Fruit fly (Drosophila melanogaster): ENCODE results near the gene AP-2mu.

AP-2mu gene

DNA sequence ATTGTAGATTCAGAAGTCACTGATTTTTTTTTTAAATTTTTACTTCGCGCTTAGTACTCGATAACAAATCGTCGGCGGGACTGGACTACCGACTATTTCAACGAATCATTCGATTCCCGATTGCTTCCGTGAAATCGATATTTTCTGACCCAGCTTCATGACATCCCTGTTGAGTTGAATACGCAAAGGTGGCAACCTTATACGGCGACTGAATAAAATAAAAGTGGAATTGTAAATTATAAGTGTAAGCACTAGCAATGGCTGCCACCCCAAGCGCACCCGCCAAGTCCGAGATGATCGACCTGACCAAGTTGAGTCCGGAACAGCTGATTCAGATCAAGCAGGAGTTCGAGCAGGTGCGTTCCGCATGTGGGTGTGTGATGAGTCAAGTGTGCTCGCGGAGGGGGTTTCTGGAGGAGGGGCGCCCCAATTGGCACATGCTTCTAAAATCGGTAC, 24.8 kb downstream of the AP-2mu start, which contains the start of gene Pfdn5:
Gene Pfdn5, plus strand, starts transcription at position 3 of the 456 bp plus-strand sequence.
- TF ChIP-seq usp (GFP tag; optimal IDR thresholded peaks at IDR 0.05) (no peak), pan (optimal IDR thresholded peaks at IDR 0.05) (no peak), CG8478 (optimal IDR thresholded peaks at IDR 0.05) (no peak), EcR (GFP tag; optimal IDR thresholded peaks at IDR 0.05) (no peak), psq (optimal IDR thresholded peaks at IDR 0.05) (no peak), Dll (optimal IDR thresholded peaks at IDR 0.05) (no peak)

DNA sequence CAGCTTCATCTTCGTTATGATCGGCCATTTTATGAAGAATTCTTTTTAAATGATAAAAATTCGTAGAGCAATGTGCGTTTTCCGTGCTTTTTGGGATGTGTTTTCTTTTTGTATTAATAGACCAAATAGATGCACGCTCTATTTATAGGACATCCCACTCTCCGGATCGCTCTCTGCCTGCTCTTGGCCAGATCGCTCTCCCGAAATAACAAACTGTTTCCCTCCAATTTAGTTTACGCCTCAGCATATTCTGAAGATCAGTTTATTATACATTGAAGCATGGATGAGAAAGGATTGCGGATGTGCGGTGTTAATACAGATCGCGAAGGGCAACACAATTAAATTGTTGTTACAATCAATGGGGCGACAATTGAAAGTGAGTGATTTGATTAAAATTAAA, 26.6 kb downstream of the AP-2mu start, which contains the start of gene CG5376:
Gene CG5376, minus strand, starts transcription at position 101 of the 400 bp plus-strand sequence.
- TF ChIP-seq usp (GFP tag; optimal IDR thresholded peaks at IDR 0.05): no peak
- no peak for TF ChIP-seq psq (optimal IDR thresholded peaks at IDR 0.05)
- no peak for TF ChIP-seq Dll (optimal IDR thresholded peaks at IDR 0.05)
- no peak for TF ChIP-seq CG8478 (optimal IDR thresholded peaks at IDR 0.05)
- TF ChIP-seq EcR (GFP tag; optimal IDR thresholded peaks at IDR 0.05): no peak
- TF ChIP-seq pan (optimal IDR thresholded peaks at IDR 0.05): no peak

DNA sequence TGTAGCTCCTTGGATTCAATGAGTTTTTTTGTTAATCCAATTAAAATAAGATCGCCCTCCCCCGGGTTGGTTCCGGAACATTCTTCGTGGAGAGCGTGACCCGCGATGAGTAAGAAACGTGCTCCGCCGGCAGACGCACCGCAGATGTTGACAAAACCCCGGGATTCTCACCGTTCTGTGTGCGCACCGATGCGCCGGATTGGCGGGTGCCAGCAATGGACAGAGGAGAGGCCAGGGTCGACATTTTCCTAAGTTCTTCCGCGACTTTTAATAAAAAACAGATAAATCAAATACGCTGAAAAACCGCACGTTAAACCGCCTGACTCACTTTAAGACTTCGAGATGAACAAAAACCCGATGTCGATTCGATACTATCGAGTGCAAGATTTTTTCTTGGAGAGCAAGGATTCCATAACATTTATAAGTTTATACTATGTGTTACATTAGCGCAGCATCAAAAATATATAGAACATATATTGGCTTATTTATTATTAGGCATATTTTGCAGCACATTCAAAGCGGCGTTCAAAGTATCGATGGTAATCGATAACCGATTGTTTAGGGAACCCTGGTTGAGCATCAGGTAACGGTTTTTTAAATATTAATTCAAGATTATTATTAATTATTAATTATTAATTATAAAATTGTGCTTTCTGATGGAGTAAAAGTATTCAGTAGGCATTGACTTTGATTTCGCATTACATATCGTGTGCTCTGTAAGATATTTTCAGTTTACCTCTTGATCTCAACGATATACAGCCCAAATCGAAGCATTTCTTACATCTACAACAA, 29.0 kb downstream of the AP-2mu start, which contains the start of the genes CCT1 and tHMG1:
Gene CCT1, minus strand, starts transcription at position 352 of the 792 bp plus-strand sequence.
Gene tHMG1, plus strand, starts transcription at position 742 of the 792 bp plus-strand sequence.
- TF ChIP-seq psq (optimal IDR thresholded peaks at IDR 0.05) (no peak), pan (optimal IDR thresholded peaks at IDR 0.05) (no peak), usp (GFP tag; optimal IDR thresholded peaks at IDR 0.05) (no peak), Dll (optimal IDR thresholded peaks at IDR 0.05) (no peak), CG8478 (optimal IDR thresholded peaks at IDR 0.05) (no peak), EcR (GFP tag; optimal IDR thresholded peaks at IDR 0.05) (no peak)

DNA sequence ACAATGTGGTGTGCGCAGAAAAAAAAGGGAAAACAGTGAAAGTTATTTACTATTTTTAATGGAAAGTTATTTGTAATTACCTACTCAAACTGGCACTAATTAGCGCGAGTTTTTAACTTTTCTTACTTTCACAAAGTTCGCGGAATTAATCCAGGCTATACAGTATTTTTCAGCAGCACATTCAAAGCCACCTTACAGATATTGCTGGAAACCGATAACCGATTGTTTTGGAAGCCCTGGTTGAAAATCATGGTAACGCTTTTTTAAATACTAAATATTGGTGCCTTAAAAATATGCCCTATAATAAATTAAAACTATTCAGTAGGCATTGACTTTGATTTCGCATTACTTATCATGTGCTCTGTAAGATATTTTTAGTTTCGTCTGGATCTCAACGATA, 30.5 kb downstream of the AP-2mu start, which contains the start of gene tHMG2:
Gene tHMG2, plus strand, starts transcription at position 187 of the 400 bp plus-strand sequence.
- no peak for TF ChIP-seq EcR (GFP tag; optimal IDR thresholded peaks at IDR 0.05)
- TF ChIP-seq psq (optimal IDR thresholded peaks at IDR 0.05): no peak
- TF ChIP-seq Dll (optimal IDR thresholded peaks at IDR 0.05): no peak
- no peak for TF ChIP-seq usp (GFP tag; optimal IDR thresholded peaks at IDR 0.05)
- TF ChIP-seq CG8478 (optimal IDR thresholded peaks at IDR 0.05): no peak
- no peak for TF ChIP-seq pan (optimal IDR thresholded peaks at IDR 0.05)

DNA sequence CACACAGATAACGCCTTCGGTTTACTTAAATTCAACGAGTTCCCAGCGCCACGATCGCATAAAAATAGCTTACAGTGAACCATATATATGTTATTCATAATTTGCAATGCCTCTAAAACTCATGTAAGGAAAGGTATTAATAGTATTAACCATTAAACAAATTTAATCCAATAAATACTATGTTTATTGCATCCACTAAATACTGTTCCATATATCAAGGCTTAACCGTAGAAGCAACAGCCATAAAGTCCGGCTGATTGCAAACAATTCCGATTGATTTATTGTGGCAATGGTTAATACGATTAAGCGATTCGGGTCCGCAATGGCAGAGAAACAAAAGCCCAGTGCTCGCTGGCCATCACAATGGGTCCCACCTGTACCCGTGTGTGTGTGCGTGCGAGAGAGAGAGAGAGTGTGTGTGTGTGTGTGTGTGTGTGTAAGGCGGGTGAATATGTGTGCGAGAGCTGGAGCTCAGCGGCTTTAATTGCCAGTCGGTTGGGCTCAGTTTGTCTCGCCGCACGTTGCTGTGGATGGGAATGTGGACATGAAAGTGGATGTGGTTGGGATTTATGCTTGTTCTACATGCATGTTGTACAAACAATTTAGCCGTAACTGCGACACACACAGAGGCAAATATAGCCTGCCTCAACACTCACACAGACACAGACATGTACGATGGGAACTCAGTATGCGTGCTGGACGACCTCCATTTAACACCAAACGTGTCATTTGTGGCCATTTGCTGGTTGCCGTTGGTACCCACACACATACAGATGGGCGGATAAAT, 32.5 kb downstream of the AP-2mu start:
- TF ChIP-seq pan (optimal IDR thresholded peaks at IDR 0.05) (no peak), EcR (GFP tag; optimal IDR thresholded peaks at IDR 0.05) (no peak), psq (optimal IDR thresholded peaks at IDR 0.05) (no peak), usp (GFP tag; optimal IDR thresholded peaks at IDR 0.05) (no peak), CG8478 (optimal IDR thresholded peaks at IDR 0.05) (no peak), Dll (optimal IDR thresholded peaks at IDR 0.05) (no peak)

DNA sequence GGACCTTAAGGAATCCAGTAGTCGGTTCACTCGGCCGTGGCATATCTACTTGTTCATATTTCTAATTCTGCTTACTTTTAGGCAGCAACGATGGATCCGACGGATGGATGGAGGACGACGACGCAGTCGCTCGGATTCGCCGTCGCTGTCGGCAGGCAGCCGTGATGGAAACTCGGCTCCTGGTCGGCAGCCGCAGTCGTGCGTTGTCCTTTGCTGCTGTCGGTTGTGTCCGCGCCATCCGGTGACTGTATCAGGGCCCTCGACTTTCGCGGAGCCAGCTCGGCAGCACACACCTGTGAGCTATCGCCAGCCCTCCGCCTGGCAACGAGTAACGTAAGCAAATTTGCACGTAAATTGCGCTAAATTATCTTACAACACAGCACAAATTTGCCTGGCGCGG, 34.8 kb downstream of the AP-2mu start, which contains the start of gene Octbeta1R:
Gene Octbeta1R, plus strand, starts transcription at position 191 of the 400 bp plus-strand sequence.
- no peak for TF ChIP-seq psq (optimal IDR thresholded peaks at IDR 0.05)

DNA sequence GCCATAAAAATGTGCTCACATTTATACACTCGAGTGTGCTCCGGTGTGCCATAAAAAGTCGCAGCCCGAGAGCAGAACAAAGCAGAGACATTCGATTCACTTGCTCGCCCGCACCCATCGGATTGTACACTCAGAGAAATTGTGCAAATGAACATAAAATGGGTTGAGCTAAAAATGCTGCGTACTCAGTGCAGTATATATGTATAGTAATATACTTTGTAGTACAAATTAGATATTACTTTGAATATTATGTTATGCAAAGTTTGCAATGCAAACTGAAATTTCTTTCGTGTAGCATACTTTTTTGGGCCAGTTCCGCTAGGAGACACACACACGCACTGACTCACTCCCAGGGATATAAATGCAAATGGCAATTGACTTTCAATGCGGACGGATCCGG, 41.4 kb downstream of the AP-2mu start:
- TF ChIP-seq usp (GFP tag; optimal IDR thresholded peaks at IDR 0.05): no peak
- TF ChIP-seq Dll (optimal IDR thresholded peaks at IDR 0.05): no peak
- TF ChIP-seq pan (optimal IDR thresholded peaks at IDR 0.05): no peak
- no peak for TF ChIP-seq CG8478 (optimal IDR thresholded peaks at IDR 0.05)
- TF ChIP-seq EcR (GFP tag; optimal IDR thresholded peaks at IDR 0.05): no peak
- no peak for TF ChIP-seq psq (optimal IDR thresholded peaks at IDR 0.05)

Data from whole organism.